Worm (Caenorhabditis elegans): Measurements from ENCODE around the gene Y34B4A.2.

ce11 chrX:5321563-5321962 is 42.3 kb downstream of the Y34B4A.2 start:
- no peak for TF ChIP-seq ama-1 (optimal IDR thresholded peaks at IDR 0.05)
- TF ChIP-seq F13C5.2 (tag; optimal IDR thresholded peaks at IDR 0.05), result no peak
- TF ChIP-seq ceh-13 (GFP tag; optimal IDR thresholded peaks at IDR 0.05), result no peak
- no peak for TF ChIP-seq scrt-1 (GFP tag; IDR thresholded peaks at IDR 0.05)
- no peak for TF ChIP-seq hmg-4 (GFP tag; optimal IDR thresholded peaks at IDR 0.05)
- TF ChIP-seq hmbx-1 (tag; optimal IDR thresholded peaks at IDR 0.05), result no peak
- TF ChIP-seq tbx-11 (GFP tag; IDR thresholded peaks at IDR 0.05), result no peak
- no peak for TF ChIP-seq sea-1 (GFP tag; conservative IDR thresholded peaks at IDR 0.05)
- no peak for TF ChIP-seq pes-1 (GFP tag; IDR thresholded peaks at IDR 0.05)
- no peak for TF ChIP-seq ets-7 (tag; optimal IDR thresholded peaks at IDR 0.05)
- no peak for TF ChIP-seq B0310.2 (tag; optimal IDR thresholded peaks at IDR 0.05)
- no peak for TF ChIP-seq ceh-36 (tag; optimal IDR thresholded peaks at IDR 0.05)
- TF ChIP-seq flt-1 (GFP tag; IDR thresholded peaks at IDR 0.05), result no peak
- TF ChIP-seq tbx-37 (GFP tag; conservative IDR thresholded peaks at IDR 0.05), result no peak

Measured in whole organism, early embryonic.